Fruit fly (Drosophila melanogaster): ENCODE results near the gene CG12499.

dm6 chr3R:22447195-22447873, 947 bp upstream of the CG12499 start, which contains the start of gene CG34288:
- TF ChIP-seq dsx (GFP tag; optimal IDR thresholded peaks at IDR 0.05; ENCODE audit: poor library complexity, severe bottlenecking) (no peak), Sox102F (GFP tag; optimal IDR thresholded peaks at IDR 0.05) (no peak), CG4318 (GFP tag; optimal IDR thresholded peaks at IDR 0.05) (no peak), Sox14 (GFP tag; optimal IDR thresholded peaks at IDR 0.05) (no peak), CG6808 (GFP tag; optimal IDR thresholded peaks at IDR 0.05) (no peak), CG6276 (GFP tag; optimal IDR thresholded peaks at IDR 0.05) (no peak), Blimp-1 (GFP tag; optimal IDR thresholded peaks at IDR 0.05) (peak; percentile 2), CG34406 (GFP tag; optimal IDR thresholded peaks at IDR 0.05) (no peak), svp (GFP tag) (no peak), eg (GFP tag; IDR thresholded peaks at IDR 0.05) (no peak), Gug (GFP tag; IDR thresholded peaks at IDR 0.05) (no peak)
